Worm (Caenorhabditis elegans) whole organism, late embryonic: Measurements from ENCODE around the gene moc-2.

Source experiments
- C38D4.7 ChIP-seq: fragments of 200-800 bp; sonication (Bioruptor generic); optimal IDR thresholded peaks from 2 replicates; lab custom pipeline; 2018; ENCODE audit warnings: mild to moderate bottlenecking, missing genetic modification characterization, moderate library complexity, missing compliant biosample characterization
- F13H6.1 ChIP-seq: sonication (generic microtip); optimal IDR thresholded peaks from 2 replicates; lab custom pipeline; 2016; ENCODE audit warnings: missing genetic modification characterization, missing compliant biosample characterization
- K02D7.2 ChIP-seq: sonication (generic microtip); optimal IDR thresholded peaks from 2 replicates; lab custom pipeline; 2017; ENCODE audit warnings: mild to moderate bottlenecking, missing genetic modification characterization, missing compliant biosample characterization
- K09A11.1 ChIP-seq: sonication (generic microtip); optimal IDR thresholded peaks from 2 replicates; lab custom pipeline; 2017; ENCODE audit warnings: antibody characterized with exemption, mild to moderate bottlenecking, missing genetic modification characterization, missing compliant biosample characterization; ENCODE audit not compliant: insufficient read depth
- T23F11.4 ChIP-seq: fragments of 200-800 bp; sonication (Bioruptor generic); optimal IDR thresholded peaks from 2 replicates; lab custom pipeline; 2018; ENCODE audit warnings: mild to moderate bottlenecking, missing genetic modification characterization, missing compliant biosample characterization
- Y22D7AL.16 ChIP-seq: sonication (generic microtip); optimal IDR thresholded peaks from 2 replicates; lab custom pipeline; 2016; ENCODE audit warnings: missing genetic modification characterization, missing compliant biosample characterization
- ahr-1 ChIP-seq: sonication (generic microtip); optimal IDR thresholded peaks from 2 replicates; lab custom pipeline; 2016; ENCODE audit warnings: missing genetic modification characterization, missing compliant biosample characterization
- ceh-18 ChIP-seq: sonication (generic microtip); optimal IDR thresholded peaks from 2 replicates; lab custom pipeline; 2016; ENCODE audit warnings: missing genetic modification characterization, missing compliant biosample characterization
- ceh-19 ChIP-seq: fragments of 200-800 bp; sonication (Bioruptor generic); optimal IDR thresholded peaks from 2 replicates; lab custom pipeline; 2018; ENCODE audit warnings: mild to moderate bottlenecking, missing genetic modification characterization, missing compliant biosample characterization
- ceh-2 ChIP-seq: sonication (generic microtip); optimal IDR thresholded peaks from 2 replicates; lab custom pipeline; 2016; ENCODE audit warnings: missing genotype, missing genetic modification characterization, missing compliant biosample characterization
- ceh-24 ChIP-seq: sonication (generic microtip); optimal IDR thresholded peaks from 2 replicates; lab custom pipeline; 2016; ENCODE audit warnings: mild to moderate bottlenecking, missing genetic modification characterization, missing compliant biosample characterization
- ceh-31 ChIP-seq: sonication (generic microtip); optimal IDR thresholded peaks from 2 replicates; lab custom pipeline; 2016; ENCODE audit warnings: missing genetic modification characterization, missing compliant biosample characterization
- ceh-34 ChIP-seq: sonication (generic microtip); optimal IDR thresholded peaks from 2 replicates; lab custom pipeline; 2016; ENCODE audit warnings: mild to moderate bottlenecking, missing genetic modification characterization, missing compliant biosample characterization
- ceh-45 ChIP-seq: fragments of 200-800 bp; sonication (Bioruptor generic); IDR thresholded peaks from 2 replicates; pipeline ENCODE4 v1.3.6; 2022; ENCODE audit warnings: missing genetic modification reagents, missing genetic modification characterization, missing compliant biosample characterization
- ceh-48 ChIP-seq: sonication (generic microtip); optimal IDR thresholded peaks from 2 replicates; lab custom pipeline; 2016; ENCODE audit warnings: missing genetic modification characterization, inconsistent platforms, missing compliant biosample characterization
- ceh-9 ChIP-seq: sonication (generic microtip); optimal IDR thresholded peaks from 2 replicates; lab custom pipeline; 2016; ENCODE audit warnings: mild to moderate bottlenecking, missing genetic modification characterization, inconsistent platforms, missing compliant biosample characterization
- che-1 ChIP-seq: sonication (generic microtip); optimal IDR thresholded peaks from 2 replicates; lab custom pipeline; 2016; ENCODE audit warnings: mild to moderate bottlenecking, missing genetic modification characterization, missing compliant biosample characterization
- dmd-4 ChIP-seq: sonication (generic microtip); optimal IDR thresholded peaks from 2 replicates; lab custom pipeline; 2016; ENCODE audit warnings: borderline replicate concordance, missing genetic modification characterization, missing compliant biosample characterization
- dve-1 ChIP-seq: sonication (generic microtip); optimal IDR thresholded peaks from 2 replicates; lab custom pipeline; 2017; ENCODE audit warnings: antibody characterized with exemption, mild to moderate bottlenecking, missing genetic modification characterization, missing compliant biosample characterization
- elt-4 ChIP-seq: sonication (generic microtip); optimal IDR thresholded peaks from 2 replicates; lab custom pipeline; 2016; ENCODE audit warnings: missing genetic modification characterization, missing compliant biosample characterization
- ets-4 ChIP-seq: sonication (generic microtip); optimal IDR thresholded peaks from 2 replicates; lab custom pipeline; 2016; ENCODE audit warnings: missing genetic modification characterization, missing compliant biosample characterization
- eyg-1 ChIP-seq: sonication (generic microtip); optimal IDR thresholded peaks from 2 replicates; lab custom pipeline; 2016; ENCODE audit warnings: missing genotype, missing genetic modification characterization, missing compliant biosample characterization
- fax-1 ChIP-seq: sonication (generic microtip); optimal IDR thresholded peaks from 2 replicates; lab custom pipeline; 2016; ENCODE audit warnings: missing genotype, missing genetic modification characterization, missing compliant biosample characterization
- fkh-10 ChIP-seq: fragments of 150-350 bp; optimal IDR thresholded peaks from 2 replicates; lab custom pipeline; 2014; ENCODE audit warnings: missing biosample characterization, missing genetic modification reagents, missing genetic modification characterization
- gmeb-2 ChIP-seq: sonication (generic microtip); optimal IDR thresholded peaks from 2 replicates; lab custom pipeline; 2016; ENCODE audit warnings: missing genetic modification characterization, inconsistent platforms, missing compliant biosample characterization
- hlh-13 ChIP-seq: fragments of 200-800 bp; sonication (Bioruptor generic); optimal IDR thresholded peaks from 2 replicates; lab custom pipeline; 2018; ENCODE audit warnings: mild to moderate bottlenecking, missing genetic modification characterization, missing compliant biosample characterization
- hlh-30 ChIP-seq: sonication (generic microtip); optimal IDR thresholded peaks from 2 replicates; lab custom pipeline; 2017; ENCODE audit warnings: antibody characterized with exemption, missing genetic modification characterization, missing compliant biosample characterization; ENCODE audit not compliant: insufficient read depth
- hlh-6 ChIP-seq: sonication (generic microtip); optimal IDR thresholded peaks from 2 replicates; lab custom pipeline; 2016; ENCODE audit warnings: missing genotype, missing genetic modification characterization, missing compliant biosample characterization
- mec-3 ChIP-seq: sonication (generic microtip); optimal IDR thresholded peaks from 2 replicates; lab custom pipeline; 2016; ENCODE audit warnings: borderline replicate concordance, missing genetic modification characterization, missing compliant biosample characterization
- nhr-11 ChIP-seq: fragments of 150-350 bp; optimal IDR thresholded peaks from 2 replicates; lab custom pipeline; 2014; ENCODE audit warnings: missing biosample characterization, missing genetic modification characterization
- npax-4 ChIP-seq: sonication (generic microtip); optimal IDR thresholded peaks from 2 replicates; lab custom pipeline; 2016; ENCODE audit warnings: missing genetic modification characterization, missing compliant biosample characterization
- odd-2 ChIP-seq: sonication (generic microtip); optimal IDR thresholded peaks from 2 replicates; lab custom pipeline; 2017; ENCODE audit warnings: antibody characterized with exemption, mild to moderate bottlenecking, missing genetic modification characterization, missing compliant biosample characterization
- pag-3 ChIP-seq: sonication (generic microtip); optimal IDR thresholded peaks from 2 replicates; lab custom pipeline; 2016; ENCODE audit warnings: missing compliant biosample characterization, missing genetic modification characterization, borderline replicate concordance
- pat-9 ChIP-seq: fragments of 200-800 bp; sonication (Bioruptor generic); optimal IDR thresholded peaks from 2 replicates; lab custom pipeline; 2018; ENCODE audit warnings: mild to moderate bottlenecking, missing genetic modification characterization, moderate library complexity, missing compliant biosample characterization
- pax-1 ChIP-seq: fragments of 150-350 bp; optimal IDR thresholded peaks from 2 replicates; lab custom pipeline; 2014; ENCODE audit warnings: missing biosample characterization, missing genetic modification characterization
- pros-1 ChIP-seq: fragments of 150-350 bp; optimal IDR thresholded peaks from 2 replicates; lab custom pipeline; 2014; ENCODE audit warnings: missing biosample characterization, missing genetic modification reagents, missing genetic modification characterization
- ref-2 ChIP-seq: sonication (generic microtip); optimal IDR thresholded peaks from 2 replicates; lab custom pipeline; 2016; ENCODE audit warnings: missing genetic modification characterization, missing compliant biosample characterization
- rnt-1 ChIP-seq: sonication (generic microtip); optimal IDR thresholded peaks from 2 replicates; lab custom pipeline; 2016; ENCODE audit warnings: missing genetic modification characterization, missing compliant biosample characterization
- sdc-2 ChIP-seq: sonication (generic microtip); optimal IDR thresholded peaks from 2 replicates; lab custom pipeline; 2016; ENCODE audit warnings: missing genotype, missing genetic modification characterization, missing compliant biosample characterization
- sox-4 ChIP-seq: sonication (generic microtip); optimal IDR thresholded peaks from 2 replicates; lab custom pipeline; 2017; ENCODE audit warnings: mild to moderate bottlenecking, missing genetic modification characterization, inconsistent platforms, missing compliant biosample characterization
- tbx-2 ChIP-seq: sonication (generic microtip); optimal IDR thresholded peaks from 2 replicates; lab custom pipeline; 2016; ENCODE audit warnings: missing genetic modification characterization, missing compliant biosample characterization
- unc-42 ChIP-seq: sonication (generic microtip); optimal IDR thresholded peaks from 2 replicates; lab custom pipeline; 2016; ENCODE audit warnings: missing genotype, missing genetic modification characterization, missing compliant biosample characterization
- unc-86 ChIP-seq: sonication (generic microtip); optimal IDR thresholded peaks from 2 replicates; lab custom pipeline; 2016; ENCODE audit warnings: missing genetic modification characterization, missing compliant biosample characterization
- zip-5 ChIP-seq: sonication (generic microtip); optimal IDR thresholded peaks from 2 replicates; lab custom pipeline; 2016; ENCODE audit warnings: missing genetic modification characterization, missing compliant biosample characterization

Gene moc-2

ce11 chrV:6548309-6548708 lies 44.3 kb upstream of the moc-2 start:
- TF ChIP-seq mec-3 (tag; lab: Kevin White, UChicago) (no peak), fax-1 (tag; lab: Kevin White, UChicago) (no peak), che-1 (tag; lab: Kevin White, UChicago) (no peak), pag-3 (tag; lab: Kevin White, UChicago) (no peak), ahr-1 (tag; lab: Kevin White, UChicago) (no peak), T23F11.4 (GFP tag; lab: Kevin White, UChicago) (no peak), Y22D7AL.16 (tag; lab: Kevin White, UChicago) (no peak), hlh-13 (GFP tag; lab: Kevin White, UChicago) (no peak), hlh-30 (no peak), unc-42 (tag; lab: Kevin White, UChicago) (no peak), ets-4 (tag; lab: Kevin White, UChicago) (no peak), ceh-31 (tag; lab: Kevin White, UChicago) (no peak), F13H6.1 (tag; lab: Kevin White, UChicago) (no peak), elt-4 (tag; lab: Kevin White, UChicago) (no peak), odd-2 (tag; lab: Kevin White, UChicago) (no peak), ceh-48 (tag; lab: Kevin White, UChicago) (no peak)

- TF ChIP-seq gmeb-2 (tag; lab: Kevin White, UChicago) (no peak), K09A11.1 (tag; lab: Kevin White, UChicago) (no peak), rnt-1 (tag; lab: Kevin White, UChicago) (no peak)
Measured at ce11 chrV:6546450-6547171, 42.6 kb upstream of the moc-2 start, which contains the start of gene dre-1. Gene dre-1 (minus strand): TSS chrV:6546500.

- no peak for TF ChIP-seq ceh-18
- peak; percentile 41 for TF ChIP-seq tbx-2
- peak; percentile 61 for TF ChIP-seq ref-2 (tag; lab: Kevin White, UChicago)
Measured at ce11 chrV:6544999-6545398, 41.0 kb upstream of the moc-2 start.

ce11 chrV:6541875-6542274 lies 37.9 kb upstream of the moc-2 start:
- TF ChIP-seq ref-2 (tag; lab: Kevin White, UChicago): peak; percentile 55
- TF ChIP-seq ceh-34: no peak
- TF ChIP-seq elt-4 (tag; lab: Kevin White, UChicago): no peak
- no peak for TF ChIP-seq odd-2 (tag; lab: Kevin White, UChicago)
- TF ChIP-seq tbx-2: peak; percentile 32
- TF ChIP-seq T23F11.4 (GFP tag; lab: Kevin White, UChicago): peak; percentile 37
- peak; percentile 58 for TF ChIP-seq pros-1 (tag; lab: Kevin White, UChicago)
- TF ChIP-seq nhr-11: no peak
- no peak for TF ChIP-seq sox-4 (tag; lab: Kevin White, UChicago)
- TF ChIP-seq ceh-19: no peak
- no peak for TF ChIP-seq zip-5 (tag; lab: Kevin White, UChicago)

- TF ChIP-seq ceh-48 (tag; lab: Kevin White, UChicago) (no peak), hlh-6 (tag; lab: Kevin White, UChicago) (peak; percentile 3), fkh-10 (GFP tag; lab: Kevin White, UChicago) (no peak), fax-1 (tag; lab: Kevin White, UChicago) (no peak), che-1 (tag; lab: Kevin White, UChicago) (no peak), K02D7.2 (tag; lab: Kevin White, UChicago) (no peak), ceh-9 (tag; lab: Kevin White, UChicago) (no peak), npax-4 (tag; lab: Kevin White, UChicago) (no peak), unc-86 (tag; lab: Kevin White, UChicago) (no peak), dmd-4 (tag; lab: Kevin White, UChicago) (no peak), ceh-24 (tag; lab: Kevin White, UChicago) (no peak), ceh-2 (tag; lab: Kevin White, UChicago) (no peak), C38D4.7 (GFP tag; lab: Kevin White, UChicago) (no peak), eyg-1 (tag; lab: Kevin White, UChicago) (no peak), pax-1 (tag; lab: Kevin White, UChicago) (no peak), F13H6.1 (tag; lab: Kevin White, UChicago) (no peak), Y22D7AL.16 (tag; lab: Kevin White, UChicago) (no peak), pat-9 (no peak), ceh-45 (GFP tag; lab: Robert Waterston, UW) (0 out of 2 replicates have a peak, but pooled peaks have one; percentile 29), gmeb-2 (tag; lab: Kevin White, UChicago) (no peak), sdc-2 (tag; lab: Kevin White, UChicago) (no peak), dve-1 (tag; lab: Kevin White, UChicago) (no peak)
Measured at ce11 chrV:6538323-6538722, 34.3 kb upstream of the moc-2 start.
